Fruit fly (Drosophila melanogaster) whole organism, embryonic: ENCODE results near the gene CG10589.

Experiments used
- CG2199 ChIP-seq: fragments of 200-800 bp; sonication (Bioruptor generic); IDR thresholded peaks from 3 replicates; pipeline ENCODE4 v1.3.6; 2022; ENCODE audit warnings: missing biosample characterization, missing genetic modification characterization
- CG7963 ChIP-seq: fragments of 200-800 bp; sonication (Bioruptor generic); IDR thresholded peaks from 3 replicates; pipeline ENCODE4 v1.3.6; 2022; ENCODE audit warnings: missing biosample characterization, missing genetic modification characterization; ENCODE audit not compliant: partially characterized antibody
- CG9797 ChIP-seq: fragments of 200-800 bp; sonication (Bioruptor generic); optimal IDR thresholded peaks from 3 replicates; lab custom pipeline; 2018; ENCODE audit warnings: missing biosample characterization, mild to moderate bottlenecking, missing genetic modification characterization
- H2.0 ChIP-seq: fragments of 200-800 bp; sonication (Bioruptor generic); IDR thresholded peaks from 2 replicates; pipeline ENCODE4 v1.3.6; 2022; ENCODE audit warnings: missing biosample characterization, missing genetic modification characterization
- Mes4 ChIP-seq: fragments of 200-800 bp; sonication (Bioruptor generic); optimal IDR thresholded peaks from 2 replicates; lab custom pipeline; 2016; ENCODE audit warnings: missing biosample characterization, missing genetic modification characterization
- Six4 ChIP-seq: fragments of 200-800 bp; sonication (Bioruptor generic); optimal IDR thresholded peaks from 2 replicates; lab custom pipeline; 2016; ENCODE audit warnings: missing biosample characterization, missing genetic modification characterization
- crc ChIP-seq: fragments of 200-800 bp; sonication (Bioruptor generic); optimal IDR thresholded peaks from 2 replicates; lab custom pipeline; 2016; ENCODE audit warnings: missing biosample characterization, missing genetic modification characterization
- crp ChIP-seq, 2 experiments: fragments of 200-800 bp; sonication (Bioruptor generic); optimal IDR thresholded peaks; 2 replicates in 1 of 2; 3 replicates in 1 of 2; lab custom pipeline; 2017; ENCODE audit warnings: missing biosample characterization in 2 of 2, missing genetic modification characterization in 2 of 2, mild to moderate bottlenecking in 1 of 2, moderate library complexity in 1 of 2
- dan ChIP-seq: fragments of 200-800 bp; sonication (Bioruptor generic); IDR thresholded peaks from 2 replicates; pipeline ENCODE4 v1.3.6; 2022; ENCODE audit warnings: missing biosample characterization, missing genetic modification characterization
- mam ChIP-seq: fragments of 200-800 bp; sonication (Bioruptor generic); optimal IDR thresholded peaks from 3 replicates; lab custom pipeline; 2016; ENCODE audit warnings: missing biosample characterization, missing genetic modification characterization
- phol ChIP-seq: fragments of 200-800 bp; sonication (Bioruptor generic); optimal IDR thresholded peaks from 3 replicates; lab custom pipeline; 2018; ENCODE audit warnings: missing biosample characterization, mild to moderate bottlenecking, missing genetic modification characterization, moderate library complexity

DNA sequence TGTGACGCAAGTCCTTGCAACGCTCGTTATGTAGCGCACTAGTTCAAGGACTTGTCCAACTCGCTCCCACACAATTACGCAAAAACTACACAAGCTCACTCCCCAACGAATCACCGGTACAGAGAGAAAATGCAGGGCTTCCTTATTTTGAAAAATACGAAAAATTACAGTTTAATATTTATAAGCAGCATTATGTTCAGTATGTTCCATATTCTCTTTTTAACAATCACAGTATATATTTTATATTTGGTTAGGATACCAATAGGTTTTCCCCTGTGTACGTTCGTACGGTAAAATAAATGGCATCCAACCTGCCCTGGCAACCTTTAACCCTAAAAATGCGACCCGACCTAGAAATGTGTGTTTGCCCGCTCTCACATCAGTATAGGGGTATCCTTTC, 43.7 kb upstream of the CG10589 start:
- TF ChIP-seq phol (tag; lab: Kevin White, UChicago) (no peak), dan (GFP tag; lab: Robert Waterston, UW) (no peak), CG2199 (GFP tag; lab: Robert Waterston, UW) (no peak), crp (GFP tag; optimal IDR thresholded peaks at IDR 0.05; lab: Kevin White, UChicago) (no peak), CG7963 (GFP tag; lab: Robert Waterston, UW) (no peak), mam (GFP tag; lab: Kevin White, UChicago) (no peak), crc (GFP tag; lab: Kevin White, UChicago) (no peak), CG9797 (GFP tag; lab: Kevin White, UChicago) (no peak), Mes4 (GFP tag; lab: Kevin White, UChicago) (no peak), Six4 (GFP tag; lab: Kevin White, UChicago) (no peak), H2.0 (GFP tag; lab: Robert Waterston, UW) (no peak)
